Worm (Caenorhabditis elegans) whole organism, young adult: Measurements from ENCODE around the gene sam-4.
A peak's percentile ranks its signal among the peaks of the same experiment; 100 is the strongest.

Source experiments
- B0019.2 ChIP-seq: fragments of 200-800 bp; sonication (Bioruptor generic); conservative IDR thresholded peaks from 2 replicates; pipeline ENCODE4 v1.3.6; 2022; ENCODE audit warnings: missing genetic modification reagents, missing genetic modification characterization, missing compliant biosample characterization
- F10E7.11 ChIP-seq: sonication (generic microtip); optimal IDR thresholded peaks from 2 replicates; lab custom pipeline; 2017; ENCODE audit warnings: mild to moderate bottlenecking, missing genetic modification characterization, moderate library complexity, missing compliant biosample characterization
- F22D6.2 ChIP-seq: sonication (generic microtip); optimal IDR thresholded peaks from 2 replicates; lab custom pipeline; 2016; ENCODE audit warnings: mild to moderate bottlenecking, missing genetic modification characterization, missing compliant biosample characterization
- F33H1.4 ChIP-seq: fragments of 200-800 bp; sonication (Bioruptor generic); IDR thresholded peaks from 2 replicates; pipeline ENCODE4 v1.3.6; 2022; ENCODE audit warnings: missing genetic modification reagents, missing genetic modification characterization, missing compliant biosample characterization
- F39B2.1 ChIP-seq: fragments of 200-800 bp; sonication (Bioruptor generic); IDR thresholded peaks from 2 replicates; pipeline ENCODE4 v1.3.6; 2022; ENCODE audit warnings: missing genetic modification reagents, missing genetic modification characterization, missing compliant biosample characterization
- F57A8.1 ChIP-seq: fragments of 200-800 bp; sonication (Bioruptor generic); optimal IDR thresholded peaks from 2 replicates; lab custom pipeline; 2018; ENCODE audit warnings: mild to moderate bottlenecking, missing genetic modification characterization, moderate library complexity, missing compliant biosample characterization
- T07F8.4 ChIP-seq: sonication (generic microtip); optimal IDR thresholded peaks from 2 replicates; lab custom pipeline; 2016; ENCODE audit warnings: mild to moderate bottlenecking, missing genetic modification characterization, moderate library complexity, missing compliant biosample characterization
- T26A5.8 ChIP-seq: sonication (generic microtip); optimal IDR thresholded peaks from 2 replicates; lab custom pipeline; 2016; ENCODE audit warnings: missing genetic modification characterization, missing compliant biosample characterization
- Y56A3A.18 ChIP-seq: fragments of 200-800 bp; sonication (Bioruptor generic); IDR thresholded peaks from 2 replicates; pipeline ENCODE4 v1.3.6; 2022; ENCODE audit warnings: missing genetic modification reagents, missing genetic modification characterization, missing compliant biosample characterization
- Y67H2A.10 ChIP-seq: fragments of 200-800 bp; sonication (Bioruptor generic); conservative IDR thresholded peaks from 2 replicates; pipeline ENCODE4 v1.3.6; 2022; ENCODE audit warnings: missing genetic modification reagents, missing genetic modification characterization, missing compliant biosample characterization
- Y79H2A.3 ChIP-seq: fragments of 200-800 bp; sonication (Bioruptor generic); conservative IDR thresholded peaks from 2 replicates; pipeline ENCODE4 v1.3.6; 2022; ENCODE audit warnings: missing genetic modification reagents, missing genetic modification characterization, missing compliant biosample characterization
- Y95B8A.8 ChIP-seq: fragments of 200-800 bp; sonication (Bioruptor generic); IDR thresholded peaks from 2 replicates; pipeline ENCODE4 v1.3.6; 2022; ENCODE audit warnings: missing genetic modification reagents, missing genetic modification characterization, missing compliant biosample characterization
- ZK185.1 ChIP-seq: sonication (generic microtip); optimal IDR thresholded peaks from 2 replicates; lab custom pipeline; 2016; ENCODE audit warnings: mild to moderate bottlenecking, missing genetic modification characterization, missing compliant biosample characterization; ENCODE audit not compliant: poor library complexity, severe bottlenecking
- attf-5 ChIP-seq: fragments of 200-800 bp; sonication (Bioruptor generic); optimal IDR thresholded peaks from 2 replicates; lab custom pipeline; 2018; ENCODE audit warnings: mild to moderate bottlenecking, missing genetic modification characterization, missing compliant biosample characterization
- bed-2 ChIP-seq: fragments of 200-800 bp; sonication (Bioruptor generic); IDR thresholded peaks from 2 replicates; pipeline ENCODE4 v1.3.6; 2022; ENCODE audit warnings: missing genetic modification reagents, missing genetic modification characterization, missing compliant biosample characterization
- ceh-27 ChIP-seq: fragments of 200-800 bp; sonication (Bioruptor generic); optimal IDR thresholded peaks from 2 replicates; lab custom pipeline; 2018; ENCODE audit warnings: mild to moderate bottlenecking, missing genetic modification characterization, moderate library complexity, missing compliant biosample characterization
- ceh-40 ChIP-seq: fragments of 200-800 bp; sonication (Bioruptor generic); IDR thresholded peaks from 2 replicates; pipeline ENCODE4 v1.3.6; 2022; ENCODE audit warnings: missing genetic modification characterization, missing compliant biosample characterization
- ceh-91 ChIP-seq: fragments of 200-800 bp; sonication (Bioruptor generic); IDR thresholded peaks from 2 replicates; pipeline ENCODE4 v1.3.6; 2022; ENCODE audit warnings: missing genetic modification reagents, missing genetic modification characterization, missing compliant biosample characterization
- dpff-1 ChIP-seq: sonication (generic microtip); optimal IDR thresholded peaks from 2 replicates; lab custom pipeline; 2017; ENCODE audit warnings: mild to moderate bottlenecking, missing genetic modification characterization, missing compliant biosample characterization
- efl-1 ChIP-seq: fragments of 150-350 bp; optimal IDR thresholded peaks from 2 replicates; lab custom pipeline; 2014; ENCODE audit warnings: missing biosample characterization, missing genetic modification reagents, missing genetic modification characterization
- egl-44 ChIP-seq: fragments of 200-800 bp; sonication (Bioruptor generic); IDR thresholded peaks from 2 replicates; pipeline ENCODE4 v1.3.6; 2022; ENCODE audit warnings: missing genetic modification reagents, missing genetic modification characterization, missing compliant biosample characterization
- ets-4 ChIP-seq: fragments of 200-800 bp; sonication (Bioruptor generic); optimal IDR thresholded peaks from 2 replicates; lab custom pipeline; 2018; ENCODE audit warnings: mild to moderate bottlenecking, missing genetic modification characterization, missing compliant biosample characterization
- hlh-12 ChIP-seq: sonication (generic microtip); optimal IDR thresholded peaks from 2 replicates; lab custom pipeline; 2016; ENCODE audit warnings: missing genetic modification characterization, missing compliant biosample characterization
- hsf-1 ChIP-seq: fragments of 200-800 bp; sonication (Bioruptor generic); IDR thresholded peaks from 2 replicates; pipeline ENCODE4 v1.3.6; 2022; ENCODE audit warnings: missing genetic modification reagents, missing genetic modification characterization, missing compliant biosample characterization
- lin-26 ChIP-seq: fragments of 200-800 bp; sonication (Bioruptor generic); IDR thresholded peaks from 2 replicates; pipeline ENCODE4 v1.3.6; 2022; ENCODE audit warnings: missing genetic modification reagents, missing genetic modification characterization, missing compliant biosample characterization
- lin-35 ChIP-seq, 3 experiments: fragments of 150-350 bp in 2 of 3; sonication (generic microtip) in 1 of 3; optimal IDR thresholded peaks; 2 replicates each; lab custom pipeline; 2014 to 2018; ENCODE audit warnings: missing biosample characterization in 3 of 3, missing genetic modification characterization in 3 of 3, missing genetic modification reagents in 3 of 3
- lin-54 ChIP-seq: fragments of 200-800 bp; sonication (Bioruptor generic); optimal IDR thresholded peaks from 2 replicates; lab custom pipeline; 2018; ENCODE audit warnings: mild to moderate bottlenecking, missing genetic modification characterization, missing compliant biosample characterization
- lir-1 ChIP-seq: fragments of 200-800 bp; sonication (Bioruptor generic); conservative IDR thresholded peaks from 2 replicates; pipeline ENCODE4 v1.3.6; 2022; ENCODE audit warnings: missing genetic modification reagents, missing genetic modification characterization, missing compliant biosample characterization
- lsl-1 ChIP-seq: fragments of 200-800 bp; sonication (Bioruptor generic); optimal IDR thresholded peaks from 2 replicates; lab custom pipeline; 2018; ENCODE audit warnings: mild to moderate bottlenecking, missing genetic modification characterization, moderate library complexity, missing compliant biosample characterization
- lsy-27 ChIP-seq: sonication (generic microtip); optimal IDR thresholded peaks from 2 replicates; lab custom pipeline; 2017; ENCODE audit warnings: missing genetic modification characterization, mild to moderate bottlenecking, missing compliant biosample characterization, antibody characterized with exemption, missing genotype, borderline replicate concordance; ENCODE audit not compliant: insufficient read depth
- madf-6 ChIP-seq: fragments of 200-800 bp; sonication (Bioruptor generic); IDR thresholded peaks from 2 replicates; pipeline ENCODE4 v1.3.6; 2022; ENCODE audit warnings: missing genetic modification reagents, missing genetic modification characterization, missing compliant biosample characterization
- mes-4 ChIP-seq: sonication (generic microtip); optimal IDR thresholded peaks from 2 replicates; lab custom pipeline; 2016; ENCODE audit warnings: missing genotype, missing genetic modification characterization, missing compliant biosample characterization
- nfya-1 ChIP-seq: sonication (generic microtip); optimal IDR thresholded peaks from 2 replicates; lab custom pipeline; 2017; ENCODE audit warnings: antibody characterized with exemption, missing compliant biosample characterization, missing genetic modification characterization, borderline replicate concordance; ENCODE audit not compliant: insufficient read depth
- nhr-90 ChIP-seq: sonication (generic microtip); optimal IDR thresholded peaks from 2 replicates; lab custom pipeline; 2016; ENCODE audit warnings: missing genotype, mild to moderate bottlenecking, missing genetic modification characterization, missing compliant biosample characterization
- rcor-1 ChIP-seq: fragments of 200-800 bp; sonication (Bioruptor generic); IDR thresholded peaks from 2 replicates; pipeline ENCODE4 v1.3.6; 2022; ENCODE audit warnings: missing genetic modification reagents, missing genetic modification characterization, missing compliant biosample characterization
- sptf-2 ChIP-seq: fragments of 200-800 bp; sonication (Bioruptor generic); optimal IDR thresholded peaks from 2 replicates; lab custom pipeline; 2018; ENCODE audit warnings: mild to moderate bottlenecking, missing genetic modification characterization, missing compliant biosample characterization
- unc-62 ChIP-seq: fragments of 150-350 bp; optimal IDR thresholded peaks from 2 replicates; lab custom pipeline; 2014; ENCODE audit warnings: missing biosample characterization, missing genetic modification reagents, missing genetic modification characterization
- zim-3 ChIP-seq: sonication (generic microtip); optimal IDR thresholded peaks from 2 replicates; lab custom pipeline; 2017; ENCODE audit warnings: mild to moderate bottlenecking, missing genetic modification characterization, moderate library complexity, missing compliant biosample characterization
- ztf-18 ChIP-seq: sonication (generic microtip); optimal IDR thresholded peaks from 2 replicates; lab custom pipeline; 2016; ENCODE audit warnings: missing genotype, mild to moderate bottlenecking, missing genetic modification characterization, missing compliant biosample characterization
- ztf-22 ChIP-seq: fragments of 200-800 bp; sonication (Bioruptor generic); optimal IDR thresholded peaks from 2 replicates; lab custom pipeline; 2018; ENCODE audit warnings: mild to moderate bottlenecking, missing genetic modification characterization, moderate library complexity, missing compliant biosample characterization
- ztf-25 ChIP-seq: fragments of 200-800 bp; sonication (Bioruptor generic); IDR thresholded peaks from 2 replicates; pipeline ENCODE4 v1.3.6; 2022; ENCODE audit warnings: missing genetic modification reagents, missing genetic modification characterization, missing compliant biosample characterization
- ztf-6 ChIP-seq: fragments of 200-800 bp; sonication (Bioruptor generic); IDR thresholded peaks from 2 replicates; pipeline ENCODE4 v1.3.6; 2022; ENCODE audit warnings: missing genetic modification reagents, missing genetic modification characterization, missing compliant biosample characterization

The sam-4 gene

DNA sequence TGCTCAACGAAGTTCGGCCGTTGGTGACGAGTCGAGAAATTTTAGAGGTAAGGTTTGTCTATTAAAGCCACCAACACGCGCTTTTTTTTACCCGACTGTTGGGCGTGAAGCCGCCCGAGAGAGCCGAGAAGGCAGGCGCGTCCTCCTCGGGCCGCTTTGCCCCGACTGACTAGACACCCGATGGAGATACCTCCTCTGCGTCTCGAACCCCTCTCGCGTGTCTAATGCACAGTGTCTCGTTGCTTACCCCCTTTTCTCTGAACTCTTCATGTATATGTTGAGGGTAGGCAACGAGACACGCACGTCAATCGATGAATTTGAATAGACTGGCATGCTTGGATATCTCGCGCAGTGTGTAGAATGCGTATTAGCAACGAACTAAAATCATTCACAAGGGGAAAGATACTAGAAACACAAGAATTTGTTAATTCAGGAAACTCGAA is 12.7 kb upstream of the sam-4 start (continued):
- TF ChIP-seq ets-4 (GFP tag; lab: Kevin White, UChicago) (peak; percentile 69), T26A5.8 (tag; lab: Kevin White, UChicago) (peak; percentile 98), attf-5 (GFP tag; lab: Kevin White, UChicago) (peak; percentile 85), Y79H2A.3 (GFP tag; lab: Robert Waterston, UW) (peak; percentile 96), madf-6 (GFP tag; lab: Robert Waterston, UW) (peak; percentile 91), sptf-2 (no peak), ztf-25 (GFP tag; lab: Robert Waterston, UW) (peak; percentile 95; the same call in 1 of the 2 replicates), lsy-27 (tag; lab: Kevin White, UChicago) (peak; percentile 90), F33H1.4 (GFP tag; lab: Robert Waterston, UW) (no peak; the same call in 1 of the 2 replicates), efl-1 (GFP tag; lab: Kevin White, UChicago) (no peak), F57A8.1 (no peak), ceh-40 (GFP tag; lab: Robert Waterston, UW) (peak; percentile 94), lin-26 (GFP tag; lab: Robert Waterston, UW) (peak; percentile 85), lin-54 (peak; percentile 83), ztf-6 (GFP tag; lab: Robert Waterston, UW) (peak; percentile 83), ceh-27 (GFP tag; lab: Kevin White, UChicago) (peak; percentile 88), hlh-12 (tag; lab: Kevin White, UChicago) (no peak), egl-44 (GFP tag; lab: Robert Waterston, UW) (peak; percentile 90; the same call in 1 of the 2 replicates), lsl-1 (GFP tag; lab: Kevin White, UChicago) (no peak), Y95B8A.8 (GFP tag; lab: Robert Waterston, UW) (peak; percentile 96), T07F8.4 (tag; lab: Kevin White, UChicago) (no peak), nhr-90 (tag; lab: Kevin White, UChicago) (peak; percentile 87), unc-62 (GFP tag; lab: Kevin White, UChicago) (peak; percentile 48), hsf-1 (GFP tag; lab: Robert Waterston, UW) (peak; percentile 89), Y67H2A.10 (peak; percentile 85), mes-4 (tag; lab: Kevin White, UChicago) (peak; percentile 36), lir-1 (GFP tag; lab: Robert Waterston, UW) (peak; percentile 79), Y56A3A.18 (GFP tag; lab: Robert Waterston, UW) (peak; percentile 93), B0019.2 (GFP tag; lab: Robert Waterston, UW) (peak; percentile 67), zim-3 (peak; percentile 99), ztf-22 (GFP tag; lab: Kevin White, UChicago) (peak; percentile 55), F39B2.1 (GFP tag; lab: Robert Waterston, UW) (peak; percentile 90), F10E7.11 (tag; lab: Kevin White, UChicago) (peak; percentile 100), ZK185.1 (tag; lab: Kevin White, UChicago) (peak; percentile 74), lin-35 (GFP tag; optimal IDR thresholded peaks at IDR 0.05; lab: Kevin White, UChicago) (peak in 2 of 3 experiments; percentile 57 to 69), nfya-1 (no peak), F22D6.2 (tag; lab: Kevin White, UChicago) (peak; percentile 16), ztf-18 (tag; lab: Kevin White, UChicago) (peak; percentile 28), ceh-91 (GFP tag; lab: Robert Waterston, UW) (peak; percentile 73), bed-2 (GFP tag; lab: Robert Waterston, UW) (peak; percentile 72; the same call in 1 of the 2 replicates), rcor-1 (GFP tag; lab: Robert Waterston, UW) (peak; percentile 79), dpff-1 (peak; percentile 99)
